Worm (Caenorhabditis elegans): ENCODE results near the gene srx-51.

- TF ChIP-seq tab-1 (GFP tag; IDR thresholded peaks at IDR 0.05) (no peak), klf-2 (GFP tag; conservative IDR thresholded peaks at IDR 0.05) (no peak)
Measured at ce11 chrV:15293865-15294264, 12.2 kb downstream of the srx-51 start, which contains the start of gene str-96.

Measured in whole organism, midembryonic.